Worm (Caenorhabditis elegans) whole organism, L2 larva: ENCODE results near the gene nspc-9.

Experiments used
- ama-1 ChIP-seq: fragments of 150-350 bp; optimal IDR thresholded peaks from 2 replicates; lab custom pipeline; 2018; ENCODE audit warnings: inconsistent platforms
- gmeb-1 ChIP-seq: fragments of 150-350 bp; optimal IDR thresholded peaks from 2 replicates; lab custom pipeline; 2014; ENCODE audit warnings: missing biosample characterization, missing genetic modification characterization
- lsy-2 ChIP-seq, 2 experiments: fragments of 150-350 bp in 1 of 2; sonication (generic microtip) in 1 of 2; optimal IDR thresholded peaks; 2 replicates each; lab custom pipeline; 2014 to 2017; ENCODE audit warnings: missing biosample characterization in 2 of 2, missing genetic modification characterization in 2 of 2
- nhr-11 ChIP-seq: fragments of 150-350 bp; optimal IDR thresholded peaks from 2 replicates; lab custom pipeline; 2014; ENCODE audit warnings: missing biosample characterization, missing genetic modification characterization
- nhr-12 ChIP-seq: fragments of 150-350 bp; optimal IDR thresholded peaks from 2 replicates; lab custom pipeline; 2014; ENCODE audit warnings: missing biosample characterization, missing genetic modification characterization
- nhr-237 ChIP-seq: fragments of 150-350 bp; optimal IDR thresholded peaks from 2 replicates; lab custom pipeline; 2014; ENCODE audit warnings: missing biosample characterization, missing genetic modification characterization
- nhr-6 ChIP-seq: fragments of 150-350 bp; optimal IDR thresholded peaks from 2 replicates; lab custom pipeline; 2014; ENCODE audit warnings: missing biosample characterization, missing genetic modification characterization
- snpc-4 ChIP-seq: fragments of 150-350 bp; optimal IDR thresholded peaks from 2 replicates; lab custom pipeline; 2014; ENCODE audit warnings: missing biosample characterization, missing genetic modification characterization
- unc-39 ChIP-seq: fragments of 150-350 bp; optimal IDR thresholded peaks from 2 replicates; lab custom pipeline; 2014; ENCODE audit warnings: missing biosample characterization, missing genetic modification characterization

DNA sequence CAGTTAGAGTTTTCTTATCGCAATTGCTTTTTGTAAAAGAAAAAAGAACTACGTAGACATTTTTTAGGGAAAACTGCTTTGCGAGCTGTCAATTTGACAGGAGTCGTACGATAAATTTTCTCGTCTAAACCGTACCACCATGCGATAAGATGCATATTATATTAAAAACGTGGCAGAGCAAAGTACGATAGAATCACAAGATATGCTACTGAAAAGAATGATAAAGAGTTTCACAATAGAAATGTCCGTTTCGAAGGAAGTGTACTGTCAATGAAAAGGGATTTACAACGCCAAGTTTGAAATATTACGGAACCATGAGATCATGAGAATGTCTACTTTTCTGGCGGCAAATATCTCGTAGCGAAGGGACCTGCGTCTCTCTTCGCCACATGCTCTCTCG, 21.6 kb upstream of the nspc-9 start, which contains the start of gene F19H6.5:
- TF ChIP-seq nhr-12 (tag; lab: Kevin White, UChicago) (no peak), ama-1 (no peak), nhr-6 (tag; lab: Kevin White, UChicago) (no peak), nhr-11 (no peak), snpc-4 (no peak), nhr-237 (no peak), lsy-2 (tag; optimal IDR thresholded peaks at IDR 0.05; lab: Kevin White, UChicago) (no peak), unc-39 (tag; lab: Kevin White, UChicago) (no peak), gmeb-1 (no peak)
